Fruit fly (Drosophila melanogaster) whole organism, embryonic: ENCODE data around the gene Tnks.

Experiments
- CG11695 ChIP-seq: fragments of 200-800 bp; sonication (Bioruptor generic); IDR thresholded peaks from 3 replicates; pipeline ENCODE4 v1.3.6; 2022; ENCODE audit warnings: missing biosample characterization, missing genetic modification characterization
- CG15269 ChIP-seq: fragments of 200-800 bp; sonication (Bioruptor generic); optimal IDR thresholded peaks from 2 replicates; lab custom pipeline; 2018; ENCODE audit warnings: missing biosample characterization, mild to moderate bottlenecking, missing genetic modification characterization, moderate library complexity
- CG15696 ChIP-seq: fragments of 200-800 bp; sonication (Bioruptor generic); optimal IDR thresholded peaks from 2 replicates; lab custom pipeline; 2019; ENCODE audit warnings: missing biosample characterization, mild to moderate bottlenecking, missing genetic modification characterization, moderate library complexity
- CG7745 ChIP-seq: fragments of 200-800 bp; sonication (Bioruptor generic); optimal IDR thresholded peaks from 2 replicates; lab custom pipeline; 2018; ENCODE audit warnings: missing biosample characterization, mild to moderate bottlenecking, missing genetic modification characterization, moderate library complexity
- psq ChIP-seq: fragments of 200-800 bp; sonication (Bioruptor generic); optimal IDR thresholded peaks from 2 replicates; lab custom pipeline; 2017; ENCODE audit warnings: missing biosample characterization, missing genetic modification characterization
- shn ChIP-seq: fragments of 200-800 bp; sonication (Bioruptor generic); optimal IDR thresholded peaks from 3 replicates; lab custom pipeline; 2016; ENCODE audit warnings: missing biosample characterization, missing genetic modification characterization

DNA sequence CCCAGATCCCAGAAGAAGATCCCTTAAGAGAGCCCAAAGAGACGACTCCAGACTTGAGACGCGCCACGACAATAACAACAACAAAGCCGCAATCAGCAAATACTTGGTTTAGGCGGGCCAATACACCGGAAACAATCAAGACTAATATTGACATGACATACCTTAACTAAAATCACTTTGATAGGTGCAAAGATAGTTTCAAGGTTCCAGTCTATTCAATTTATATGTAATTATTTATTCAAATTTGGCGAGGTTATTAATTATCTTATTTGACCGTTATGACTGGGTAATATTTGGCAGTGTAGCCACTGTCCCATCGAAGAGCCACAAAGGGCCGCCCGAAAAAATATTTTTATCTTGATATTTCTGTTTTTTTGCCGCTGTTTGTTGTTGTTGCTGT lies 20.6 kb downstream of the Tnks start:
- TF ChIP-seq CG11695 (peak; percentile 60; the same call in 2 of the 3 replicates), psq (GFP tag; lab: Kevin White, UChicago) (no peak), CG7745 (tag; lab: Kevin White, UChicago) (no peak), CG15269 (tag; lab: Kevin White, UChicago) (peak; percentile 42), CG15696 (tag; lab: Kevin White, UChicago) (peak; percentile 83), shn (GFP tag; lab: Kevin White, UChicago) (no peak)
